Worm (Caenorhabditis elegans): ENCODE data around the gene Y70C5A.3.
A peak's percentile ranks its signal among the peaks of the same experiment; 100 is the strongest.

Gene Y70C5A.3

DNA sequence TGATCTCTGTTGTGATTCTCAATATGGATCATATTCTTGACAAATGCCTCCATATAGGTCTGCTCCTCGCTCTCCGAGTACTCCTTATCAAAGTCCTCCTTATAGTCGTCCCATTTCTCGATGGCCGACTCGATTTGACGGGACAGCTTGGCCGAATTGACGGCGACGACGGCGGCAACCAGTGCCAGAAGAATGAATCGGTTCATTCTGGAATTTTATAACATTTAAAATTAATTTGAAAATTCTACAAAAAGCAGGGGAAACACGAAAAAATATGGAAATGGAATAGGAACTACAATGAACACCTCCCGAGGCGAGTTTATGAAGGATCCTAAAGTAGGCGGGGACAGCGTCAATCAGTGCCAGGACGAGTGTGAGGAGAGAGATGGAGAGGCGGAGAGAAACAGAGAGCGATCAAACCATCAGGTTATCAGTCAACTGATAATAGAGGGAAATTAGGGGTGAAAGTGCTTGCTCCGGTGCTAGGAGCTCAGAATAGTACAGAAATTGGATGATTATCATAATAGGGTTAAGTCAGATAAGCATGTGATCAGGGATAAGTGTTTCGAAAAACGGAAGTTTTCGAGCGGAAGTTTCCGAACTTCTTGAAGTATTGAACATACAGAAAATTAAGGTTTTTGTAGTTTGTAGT is 25.5 kb downstream of the Y70C5A.3 start, which contains the start of gene cpl-1 (continued):
- no peak for TF ChIP-seq hlh-17 (GFP tag; optimal IDR thresholded peaks at IDR 0.05; ENCODE audit: borderline replicate concordance)
- no peak for TF ChIP-seq zag-1 (tag; optimal IDR thresholded peaks at IDR 0.05)
- no peak for TF ChIP-seq sox-4 (tag; optimal IDR thresholded peaks at IDR 0.05)
- no peak for TF ChIP-seq ceh-63 (GFP tag; optimal IDR thresholded peaks at IDR 0.05)
- no peak for TF ChIP-seq mab-9 (GFP tag; IDR thresholded peaks at IDR 0.05)
- peak; percentile 23 for TF ChIP-seq nhr-20 (tag; optimal IDR thresholded peaks at IDR 0.05)
- peak; percentile 37 for TF ChIP-seq rnt-1 (tag; optimal IDR thresholded peaks at IDR 0.05)
- no peak for TF ChIP-seq C34B4.2 (tag; optimal IDR thresholded peaks at IDR 0.05)
- no peak for TF ChIP-seq nhr-84 (tag; optimal IDR thresholded peaks at IDR 0.05)
- no peak for TF ChIP-seq mdl-1 (tag; optimal IDR thresholded peaks at IDR 0.05)
- peak; percentile 24 for TF ChIP-seq lin-14 (GFP tag; optimal IDR thresholded peaks at IDR 0.05)
- no peak for TF ChIP-seq nhr-12 (tag; optimal IDR thresholded peaks at IDR 0.05)
- no peak for TF ChIP-seq nhr-76 (tag; optimal IDR thresholded peaks at IDR 0.05)
- no peak for TF ChIP-seq lin-13 (GFP tag; optimal IDR thresholded peaks at IDR 0.05)
- TF ChIP-seq aly-2 (tag; optimal IDR thresholded peaks at IDR 0.05), result no peak
- no peak for TF ChIP-seq C04F5.9 (tag; optimal IDR thresholded peaks at IDR 0.05)
- no peak for TF ChIP-seq ceh-82 (tag; optimal IDR thresholded peaks at IDR 0.05)
- TF ChIP-seq pag-3 (tag; optimal IDR thresholded peaks at IDR 0.05; ENCODE audit: borderline replicate concordance, insufficient read depth), result no peak
- TF ChIP-seq grh-1 (GFP tag; IDR thresholded peaks at IDR 0.05), result no peak
- TF ChIP-seq lin-39 (tag; optimal IDR thresholded peaks at IDR 0.05), result no peak
- TF ChIP-seq ets-5 (GFP tag; IDR thresholded peaks at IDR 0.05), result no peak
- no peak for TF ChIP-seq ceh-90 (tag; optimal IDR thresholded peaks at IDR 0.05)
- peak; percentile 36 for TF ChIP-seq nhr-90 (tag; optimal IDR thresholded peaks at IDR 0.05; ENCODE audit: poor library complexity)
- TF ChIP-seq Y116A8C.19 (tag; optimal IDR thresholded peaks at IDR 0.05; ENCODE audit: borderline replicate concordance), result no peak
- TF ChIP-seq nhr-77 (tag; optimal IDR thresholded peaks at IDR 0.05), result no peak
- TF ChIP-seq unc-30 (tag; optimal IDR thresholded peaks at IDR 0.05), result no peak

ce11 chrV:16594514-16594913 is 26.2 kb downstream of the Y70C5A.3 start:
- peak; percentile 60 for TF ChIP-seq nhr-71 (tag; optimal IDR thresholded peaks at IDR 0.05)
- TF ChIP-seq blmp-1 (tag; optimal IDR thresholded peaks at IDR 0.05), result peak; percentile 24
- peak; percentile 30 for TF ChIP-seq snu-23 (GFP tag; optimal IDR thresholded peaks at IDR 0.05)
- peak in 1 of 6 experiments; percentile 47 for TF ChIP-seq elt-3 (tag; optimal IDR thresholded peaks at IDR 0.05)
- peak; percentile 16 for TF ChIP-seq lsy-2 (tag; optimal IDR thresholded peaks at IDR 0.05)
- TF ChIP-seq lir-3 (tag; optimal IDR thresholded peaks at IDR 0.05; ENCODE audit: poor library complexity), result peak; percentile 12
- TF ChIP-seq rnt-1 (tag; optimal IDR thresholded peaks at IDR 0.05), result peak; percentile 68
- TF ChIP-seq nhr-19 (GFP tag; conservative IDR thresholded peaks at IDR 0.05), result peak; percentile 48
- no peak for TF ChIP-seq vab-15 (tag; optimal IDR thresholded peaks at IDR 0.05)
- no peak for TF ChIP-seq ztf-11 (tag; optimal IDR thresholded peaks at IDR 0.05)
- peak; percentile 41 for TF ChIP-seq lin-14 (GFP tag; optimal IDR thresholded peaks at IDR 0.05)
- no peak for TF ChIP-seq unc-30 (tag; optimal IDR thresholded peaks at IDR 0.05)

DNA sequence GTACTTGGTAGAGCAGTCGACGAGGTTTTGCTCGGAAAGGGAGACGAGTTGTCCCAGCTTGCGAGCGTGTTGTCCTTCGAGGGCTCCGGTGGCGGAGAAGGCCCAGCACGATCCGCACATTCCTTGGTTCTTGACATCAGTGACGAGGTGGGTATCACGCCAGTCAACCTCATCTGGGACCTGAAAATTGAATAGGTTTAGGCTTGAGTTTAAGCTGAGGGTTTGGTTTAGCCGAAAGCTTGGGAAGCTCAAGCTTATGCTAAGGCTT is 27.0 kb downstream of the Y70C5A.3 start:
- no peak for TF ChIP-seq jun-1 (tag; optimal IDR thresholded peaks at IDR 0.05)
- TF ChIP-seq mab-9 (GFP tag; IDR thresholded peaks at IDR 0.05), result no peak
- no peak for TF ChIP-seq tlp-1 (tag; optimal IDR thresholded peaks at IDR 0.05)
- no peak for TF ChIP-seq unc-86 (tag; optimal IDR thresholded peaks at IDR 0.05)
- no peak for TF ChIP-seq egl-27 (tag; optimal IDR thresholded peaks at IDR 0.05)
- TF ChIP-seq ceh-63 (GFP tag; optimal IDR thresholded peaks at IDR 0.05), result no peak
- TF ChIP-seq F16B12.6 (tag; optimal IDR thresholded peaks at IDR 0.05), result no peak
- TF ChIP-seq ama-1 (optimal IDR thresholded peaks at IDR 0.05), result peak; percentile 6
- TF ChIP-seq hpl-2 (GFP tag; optimal IDR thresholded peaks at IDR 0.05), result no peak

Data from whole organism, L1 larva.